Worm (Caenorhabditis elegans) whole organism, early embryonic: Measurements from ENCODE around the gene C06G4.6.

ENCODE experiments used
- B0310.2 ChIP-seq: sonication (generic microtip); optimal IDR thresholded peaks from 2 replicates; lab custom pipeline; 2016; ENCODE audit warnings: mild to moderate bottlenecking, missing genetic modification characterization, missing compliant biosample characterization
- F13C5.2 ChIP-seq: sonication (generic microtip); optimal IDR thresholded peaks from 2 replicates; lab custom pipeline; 2017; ENCODE audit warnings: mild to moderate bottlenecking, missing genetic modification characterization, inconsistent platforms, missing compliant biosample characterization
- aly-1 ChIP-seq: sonication (generic microtip); optimal IDR thresholded peaks from 2 replicates; lab custom pipeline; 2016; ENCODE audit warnings: missing genetic modification characterization, missing compliant biosample characterization
- ama-1 ChIP-seq: fragments of 150-350 bp; optimal IDR thresholded peaks from 2 replicates; lab custom pipeline; 2014
- ceh-13 ChIP-seq: fragments of 200-800 bp; sonication (Bioruptor generic); optimal IDR thresholded peaks from 2 replicates; lab custom pipeline; 2018; ENCODE audit warnings: mild to moderate bottlenecking, missing genetic modification characterization, missing compliant biosample characterization
- ceh-36 ChIP-seq: sonication (generic microtip); optimal IDR thresholded peaks from 2 replicates; lab custom pipeline; 2016; ENCODE audit warnings: missing genetic modification characterization, inconsistent platforms, missing compliant biosample characterization
- ets-7 ChIP-seq: sonication (generic microtip); optimal IDR thresholded peaks from 2 replicates; lab custom pipeline; 2016; ENCODE audit warnings: missing genotype, missing genetic modification characterization, missing compliant biosample characterization
- flt-1 ChIP-seq: fragments of 200-800 bp; sonication (Bioruptor generic); IDR thresholded peaks from 2 replicates; pipeline ENCODE4 v1.3.6; 2022; ENCODE audit warnings: missing genetic modification characterization, missing compliant biosample characterization
- hmbx-1 ChIP-seq: sonication (generic microtip); optimal IDR thresholded peaks from 2 replicates; lab custom pipeline; 2016; ENCODE audit warnings: mild to moderate bottlenecking, missing genetic modification characterization, missing compliant biosample characterization
- hmg-4 ChIP-seq: fragments of 200-800 bp; sonication (Bioruptor generic); optimal IDR thresholded peaks from 2 replicates; lab custom pipeline; 2018; ENCODE audit warnings: mild to moderate bottlenecking, missing genetic modification characterization, missing compliant biosample characterization
- hnd-1 ChIP-seq: sonication (generic microtip); optimal IDR thresholded peaks from 2 replicates; lab custom pipeline; 2016; ENCODE audit warnings: missing genetic modification characterization, missing compliant biosample characterization
- pes-1 ChIP-seq: fragments of 200-800 bp; sonication (Bioruptor generic); IDR thresholded peaks from 2 replicates; pipeline ENCODE4 v1.3.6; 2022; ENCODE audit warnings: missing genetic modification reagents, missing genetic modification characterization, missing compliant biosample characterization
- scrt-1 ChIP-seq: fragments of 200-800 bp; sonication (Bioruptor generic); IDR thresholded peaks from 2 replicates; pipeline ENCODE4 v1.3.6; 2022; ENCODE audit warnings: missing genetic modification characterization, missing compliant biosample characterization
- sea-1 ChIP-seq: fragments of 200-800 bp; sonication (Bioruptor generic); conservative IDR thresholded peaks from 2 replicates; pipeline ENCODE4 v1.3.6; 2022; ENCODE audit warnings: missing genetic modification characterization, missing compliant biosample characterization
- tbx-11 ChIP-seq: fragments of 200-800 bp; sonication (Bioruptor generic); IDR thresholded peaks from 2 replicates; pipeline ENCODE4 v1.3.6; 2022; ENCODE audit warnings: missing genetic modification characterization, missing compliant biosample characterization
- tbx-37 ChIP-seq: fragments of 200-800 bp; sonication (Bioruptor generic); conservative IDR thresholded peaks from 2 replicates; pipeline ENCODE4 v1.3.6; 2022; ENCODE audit warnings: missing genetic modification reagents, missing genetic modification characterization, missing compliant biosample characterization
- tra-4 ChIP-seq: sonication (generic microtip); optimal IDR thresholded peaks from 2 replicates; lab custom pipeline; 2017; ENCODE audit warnings: missing genetic modification characterization, missing compliant biosample characterization

The C06G4.6 gene

ce11 chrIII:8029487-8029886 lies 25.3 kb downstream of the C06G4.6 start, which contains the start of gene F44B9.8:
Gene F44B9.8, minus strand, starts transcription at chrIII:8029649.
- TF ChIP-seq F13C5.2 = no peak
- no peak for TF ChIP-seq ets-7
- TF ChIP-seq hnd-1 (tag; lab: Kevin White, UChicago) = no peak
- no peak for TF ChIP-seq sea-1 (GFP tag; lab: Robert Waterston, UW)
- no peak for TF ChIP-seq aly-1
- TF ChIP-seq tbx-11 = no peak

- TF ChIP-seq ceh-13 (GFP tag; lab: Kevin White, UChicago) = no peak
- TF ChIP-seq hmg-4 (GFP tag; lab: Kevin White, UChicago) = no peak
Observed at ce11 chrIII:8030963-8031362, 26.8 kb downstream of the C06G4.6 start, which contains the start of gene F44B9.9. Gene F44B9.9, minus strand, starts transcription at chrIII:8031063.

- no peak for TF ChIP-seq hmg-4 (GFP tag; lab: Kevin White, UChicago)
- no peak for TF ChIP-seq B0310.2
- no peak for TF ChIP-seq tbx-37 (GFP tag; lab: Robert Waterston, UW)
- TF ChIP-seq ceh-13 (GFP tag; lab: Kevin White, UChicago) = no peak
- TF ChIP-seq aly-1 = no peak
- TF ChIP-seq sea-1 (GFP tag; lab: Robert Waterston, UW) = no peak
- no peak for TF ChIP-seq pes-1 (GFP tag; lab: Robert Waterston, UW)
- no peak for TF ChIP-seq scrt-1 (GFP tag; lab: Robert Waterston, UW)
- no peak for TF ChIP-seq tbx-11
Observed at ce11 chrIII:8033534-8033933, 29.3 kb downstream of the C06G4.6 start, which contains the start of gene F44B9.10. Gene F44B9.10, minus strand, starts transcription at chrIII:8033634.

ce11 chrIII:8036050-8036449 lies 31.9 kb downstream of the C06G4.6 start:
- TF ChIP-seq aly-1 (no peak), ama-1 (lab: Kevin White, UChicago) (no peak)

DNA sequence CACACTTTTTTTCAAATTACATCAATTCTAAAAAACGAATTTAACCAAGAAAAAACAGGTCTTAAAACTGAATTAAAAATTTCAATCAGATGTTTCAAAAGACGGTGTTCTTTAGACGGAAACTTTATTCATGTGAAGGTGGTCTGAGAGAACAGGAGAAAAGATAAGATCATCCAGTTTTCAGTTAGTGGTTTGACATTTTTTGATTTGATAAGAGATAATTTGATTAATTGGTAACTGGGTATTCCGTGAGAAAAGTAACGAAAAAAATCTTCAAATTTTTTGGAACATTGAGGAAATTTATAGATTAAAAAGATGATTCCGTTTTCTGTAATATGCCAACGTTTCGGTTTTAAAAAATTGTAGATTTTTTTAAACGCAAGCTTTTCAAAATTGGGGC lies 32.3 kb downstream of the C06G4.6 start:
- TF ChIP-seq ceh-36 (tag; lab: Kevin White, UChicago) (no peak), scrt-1 (GFP tag; lab: Robert Waterston, UW) (no peak), sea-1 (GFP tag; lab: Robert Waterston, UW) (no peak), F13C5.2 (no peak), hnd-1 (tag; lab: Kevin White, UChicago) (no peak), tra-4 (tag; lab: Kevin White, UChicago) (no peak), tbx-37 (GFP tag; lab: Robert Waterston, UW) (no peak), B0310.2 (no peak), ceh-13 (GFP tag; lab: Kevin White, UChicago) (no peak), hmbx-1 (no peak), flt-1 (no peak), hmg-4 (GFP tag; lab: Kevin White, UChicago) (no peak), tbx-11 (no peak)

- no peak for TF ChIP-seq scrt-1 (GFP tag; lab: Robert Waterston, UW)
- TF ChIP-seq hmg-4 (GFP tag; lab: Kevin White, UChicago) = no peak
- no peak for TF ChIP-seq aly-1
- no peak for TF ChIP-seq hmbx-1
- no peak for TF ChIP-seq tra-4 (tag; lab: Kevin White, UChicago)
- TF ChIP-seq tbx-11 = no peak
- TF ChIP-seq ets-7 = no peak
- no peak for TF ChIP-seq ama-1 (lab: Kevin White, UChicago)
- no peak for TF ChIP-seq hnd-1 (tag; lab: Kevin White, UChicago)
- TF ChIP-seq ceh-36 (tag; lab: Kevin White, UChicago) = no peak
- TF ChIP-seq sea-1 (GFP tag; lab: Robert Waterston, UW) = no peak
- no peak for TF ChIP-seq B0310.2
- no peak for TF ChIP-seq ceh-13 (GFP tag; lab: Kevin White, UChicago)
Observed at ce11 chrIII:8037941-8038340, 33.8 kb downstream of the C06G4.6 start, which contains the start of gene dpf-6. Gene dpf-6, plus strand, starts transcription at chrIII:8038241.

ce11 chrIII:8042775-8043174 lies 38.6 kb downstream of the C06G4.6 start, which contains the start of gene K12H4.6:
Gene K12H4.6, minus strand, starts transcription at chrIII:8042875.
- TF ChIP-seq pes-1 (GFP tag; lab: Robert Waterston, UW) (no peak), F13C5.2 (no peak)

DNA sequence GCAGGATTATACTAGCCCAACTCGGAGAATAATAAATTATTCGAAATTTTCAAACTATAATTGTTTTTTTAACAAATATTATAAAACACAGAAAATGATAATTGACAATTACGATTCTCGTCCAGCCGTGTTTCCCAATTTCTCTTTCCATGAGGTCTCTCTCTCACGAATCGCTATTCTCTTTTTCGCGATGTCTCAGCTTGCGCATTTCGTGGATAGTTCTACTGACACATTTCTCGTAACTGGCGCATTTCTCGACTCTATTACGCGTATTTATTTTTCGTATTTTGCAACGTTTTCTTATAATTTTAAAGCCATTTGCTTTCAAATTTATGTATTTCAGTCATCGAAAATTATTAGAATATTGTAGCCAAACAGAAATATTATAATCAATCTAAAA lies 39.6 kb downstream of the C06G4.6 start:
- TF ChIP-seq ceh-36 (tag; lab: Kevin White, UChicago) (peak; percentile 97), tra-4 (tag; lab: Kevin White, UChicago) (peak; percentile 99), F13C5.2 (peak; percentile 100), flt-1 (peak; percentile 98), ama-1 (lab: Kevin White, UChicago) (no peak), tbx-11 (peak; percentile 100), hmg-4 (GFP tag; lab: Kevin White, UChicago) (peak; percentile 100), ceh-13 (GFP tag; lab: Kevin White, UChicago) (peak; percentile 100), pes-1 (GFP tag; lab: Robert Waterston, UW) (peak; percentile 99), scrt-1 (GFP tag; lab: Robert Waterston, UW) (peak; percentile 100), sea-1 (GFP tag; lab: Robert Waterston, UW) (peak; percentile 100), tbx-37 (GFP tag; lab: Robert Waterston, UW) (peak; percentile 100), hnd-1 (tag; lab: Kevin White, UChicago) (peak; percentile 98), B0310.2 (peak; percentile 100), aly-1 (peak; percentile 96), hmbx-1 (peak; percentile 95), ets-7 (peak; percentile 99)

DNA sequence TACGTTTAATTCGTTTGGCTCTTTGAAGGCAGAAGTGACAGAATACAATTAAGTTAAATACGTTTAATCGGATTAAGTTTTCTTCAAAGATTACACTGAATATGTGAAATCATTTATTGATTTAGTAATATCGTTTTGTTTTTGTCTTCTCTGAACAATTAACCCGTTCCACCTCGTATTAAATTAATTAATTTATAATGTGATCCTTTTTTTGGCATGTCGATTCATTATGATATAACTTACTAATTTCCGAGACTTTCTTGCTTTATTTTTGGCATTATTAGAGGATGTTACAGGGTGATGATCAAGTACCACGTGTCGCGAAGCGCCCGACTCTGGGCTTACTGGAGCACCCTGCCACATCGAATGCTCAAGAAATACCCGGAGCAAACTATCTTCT lies 40.0 kb downstream of the C06G4.6 start, which contains the start of gene K12H4.5:
Gene K12H4.5, plus strand, starts transcription at position 301 of the 400 bp plus-strand sequence.
- no peak for TF ChIP-seq tra-4 (tag; lab: Kevin White, UChicago)
- TF ChIP-seq tbx-37 (GFP tag; lab: Robert Waterston, UW) = no peak
- TF ChIP-seq tbx-11 = no peak
